Worm (Caenorhabditis elegans) whole organism, L2 larva: ENCODE results near the gene pqn-92.

ENCODE experiments used
- C34F6.9 ChIP-seq: fragments of 150-350 bp; optimal IDR thresholded peaks from 2 replicates; lab custom pipeline; 2014; ENCODE audit warnings: missing biosample characterization, missing genetic modification characterization
- F13H6.1 ChIP-seq: sonication (generic microtip); optimal IDR thresholded peaks from 2 replicates; lab custom pipeline; 2016; ENCODE audit warnings: missing genetic modification characterization, missing compliant biosample characterization
- R02D3.7 ChIP-seq: fragments of 150-350 bp; optimal IDR thresholded peaks from 2 replicates; lab custom pipeline; 2014; ENCODE audit warnings: missing biosample characterization, missing genetic modification characterization
- Y55F3AM.14 ChIP-seq: fragments of 200-800 bp; sonication (Bioruptor generic); optimal IDR thresholded peaks from 2 replicates; lab custom pipeline; 2018; ENCODE audit warnings: mild to moderate bottlenecking, missing genetic modification characterization, missing compliant biosample characterization
- ZK546.5 ChIP-seq: sonication (generic microtip); optimal IDR thresholded peaks from 2 replicates; lab custom pipeline; 2017; ENCODE audit warnings: missing biosample characterization, missing genetic modification characterization
- alr-1 ChIP-seq: fragments of 150-350 bp; optimal IDR thresholded peaks from 2 replicates; lab custom pipeline; 2014; ENCODE audit warnings: missing biosample characterization, missing genetic modification characterization
- aly-2 ChIP-seq: fragments of 150-350 bp; optimal IDR thresholded peaks from 2 replicates; lab custom pipeline; 2014; ENCODE audit warnings: missing biosample characterization, missing genetic modification characterization
- ama-1 ChIP-seq: fragments of 150-350 bp; optimal IDR thresholded peaks from 2 replicates; lab custom pipeline; 2018; ENCODE audit warnings: inconsistent platforms
- blmp-1 ChIP-seq: sonication (generic microtip); optimal IDR thresholded peaks from 2 replicates; lab custom pipeline; 2017; ENCODE audit warnings: missing genetic modification characterization, mild to moderate bottlenecking, missing compliant biosample characterization, antibody characterized with exemption, moderate library complexity; ENCODE audit not compliant: insufficient read depth
- ceh-16 ChIP-seq: fragments of 150-350 bp; optimal IDR thresholded peaks from 2 replicates; lab custom pipeline; 2014; ENCODE audit warnings: missing biosample characterization, missing genetic modification characterization
- ceh-82 ChIP-seq: fragments of 150-350 bp; optimal IDR thresholded peaks from 2 replicates; lab custom pipeline; 2014; ENCODE audit warnings: missing biosample characterization, missing genetic modification characterization
- crh-2 ChIP-seq: sonication (generic microtip); optimal IDR thresholded peaks from 2 replicates; lab custom pipeline; 2017; ENCODE audit warnings: missing biosample characterization, missing genetic modification characterization
- dmd-4 ChIP-seq: sonication (generic microtip); optimal IDR thresholded peaks from 2 replicates; lab custom pipeline; 2017; ENCODE audit warnings: missing biosample characterization, missing genetic modification characterization
- egl-27 ChIP-seq: sonication (generic microtip); optimal IDR thresholded peaks from 3 replicates; lab custom pipeline; 2017; ENCODE audit warnings: missing biosample characterization, missing genetic modification reagents, missing genetic modification characterization
- elt-1 ChIP-seq: fragments of 150-350 bp; optimal IDR thresholded peaks from 2 replicates; lab custom pipeline; 2014; ENCODE audit warnings: missing biosample characterization, missing genetic modification characterization
- elt-3 ChIP-seq: sonication (generic microtip); optimal IDR thresholded peaks from 2 replicates; lab custom pipeline; 2017; ENCODE audit warnings: missing biosample characterization, missing genetic modification characterization
- fos-1 ChIP-seq: fragments of 150-350 bp; optimal IDR thresholded peaks from 2 replicates; lab custom pipeline; 2014; ENCODE audit warnings: missing biosample characterization, missing genetic modification characterization
- gmeb-1 ChIP-seq: fragments of 150-350 bp; optimal IDR thresholded peaks from 2 replicates; lab custom pipeline; 2014; ENCODE audit warnings: missing biosample characterization, missing genetic modification characterization
- lin-11 ChIP-seq: fragments of 150-350 bp; sonication (generic microtip); optimal IDR thresholded peaks from 2 replicates; lab custom pipeline; 2014; ENCODE audit warnings: missing biosample characterization, missing genetic modification characterization, inconsistent platforms, mixed read lengths
- lin-13 ChIP-seq: fragments of 150-350 bp; optimal IDR thresholded peaks from 2 replicates; lab custom pipeline; 2014; ENCODE audit warnings: missing biosample characterization, missing genetic modification reagents, missing genetic modification characterization
- lin-39 ChIP-seq: fragments of 150-350 bp; optimal IDR thresholded peaks from 2 replicates; lab custom pipeline; 2014; ENCODE audit warnings: missing biosample characterization, missing genetic modification reagents, missing genetic modification characterization
- lsy-2 ChIP-seq, 2 experiments: fragments of 150-350 bp in 1 of 2; sonication (generic microtip) in 1 of 2; optimal IDR thresholded peaks; 2 replicates each; lab custom pipeline; 2014 to 2017; ENCODE audit warnings: missing biosample characterization in 2 of 2, missing genetic modification characterization in 2 of 2
- mab-5 ChIP-seq: fragments of 150-350 bp; optimal IDR thresholded peaks from 2 replicates; lab custom pipeline; 2014; ENCODE audit warnings: missing biosample characterization, missing genetic modification characterization
- mbf-1 ChIP-seq: sonication (generic microtip); optimal IDR thresholded peaks from 2 replicates; lab custom pipeline; 2017; ENCODE audit warnings: missing biosample characterization, missing genetic modification characterization
- mdl-1 ChIP-seq, 2 experiments: fragments of 150-350 bp in 1 of 2; sonication (generic microtip) in 1 of 2; optimal IDR thresholded peaks; 2 replicates each; lab custom pipeline; 2017; ENCODE audit warnings: missing biosample characterization in 2 of 2, missing genetic modification characterization in 2 of 2
- nhr-10 ChIP-seq: sonication (generic microtip); optimal IDR thresholded peaks from 2 replicates; lab custom pipeline; 2017; ENCODE audit warnings: missing biosample characterization, missing genetic modification characterization
- nhr-11 ChIP-seq: fragments of 150-350 bp; optimal IDR thresholded peaks from 2 replicates; lab custom pipeline; 2014; ENCODE audit warnings: missing biosample characterization, missing genetic modification characterization
- nhr-12 ChIP-seq: fragments of 150-350 bp; optimal IDR thresholded peaks from 2 replicates; lab custom pipeline; 2014; ENCODE audit warnings: missing biosample characterization, missing genetic modification characterization
- nhr-129 ChIP-seq: fragments of 150-350 bp; optimal IDR thresholded peaks from 2 replicates; lab custom pipeline; 2014; ENCODE audit warnings: missing biosample characterization, missing genetic modification characterization
- nhr-21 ChIP-seq: fragments of 150-350 bp; optimal IDR thresholded peaks from 2 replicates; lab custom pipeline; 2014; ENCODE audit warnings: missing biosample characterization, missing genetic modification characterization
- nhr-23 ChIP-seq: fragments of 150-350 bp; optimal IDR thresholded peaks from 2 replicates; lab custom pipeline; 2014; ENCODE audit warnings: missing biosample characterization, missing genetic modification reagents, missing genetic modification characterization
- nhr-237 ChIP-seq: fragments of 150-350 bp; optimal IDR thresholded peaks from 2 replicates; lab custom pipeline; 2014; ENCODE audit warnings: missing biosample characterization, missing genetic modification characterization
- nhr-25 ChIP-seq: fragments of 150-350 bp; sonication (generic microtip); optimal IDR thresholded peaks from 3 replicates; lab custom pipeline; 2014; ENCODE audit warnings: missing biosample characterization, missing genetic modification characterization
- nhr-6 ChIP-seq: fragments of 150-350 bp; optimal IDR thresholded peaks from 2 replicates; lab custom pipeline; 2014; ENCODE audit warnings: missing biosample characterization, missing genetic modification characterization
- nhr-77 ChIP-seq: fragments of 150-350 bp; optimal IDR thresholded peaks from 2 replicates; lab custom pipeline; 2014; ENCODE audit warnings: missing biosample characterization, missing genetic modification characterization
- peb-1 ChIP-seq: fragments of 150-350 bp; optimal IDR thresholded peaks from 2 replicates; lab custom pipeline; 2014; ENCODE audit warnings: missing biosample characterization, missing genetic modification characterization
- sem-4 ChIP-seq: fragments of 150-350 bp; optimal IDR thresholded peaks from 2 replicates; lab custom pipeline; 2014; ENCODE audit warnings: missing biosample characterization, missing genetic modification reagents, missing genetic modification characterization
- skn-1 ChIP-seq: sonication (generic microtip); optimal IDR thresholded peaks from 2 replicates; lab custom pipeline; 2017; ENCODE audit warnings: missing biosample characterization, missing genetic modification characterization
- sma-3 ChIP-seq: sonication (generic microtip); optimal IDR thresholded peaks from 2 replicates; lab custom pipeline; 2016; ENCODE audit warnings: missing genetic modification reagents, missing genetic modification characterization, missing compliant biosample characterization
- sma-9 ChIP-seq, 2 experiments: fragments of 150-350 bp in 1 of 2; sonication (generic microtip) in 1 of 2; optimal IDR thresholded peaks; 2 replicates each; lab custom pipeline; 2014 to 2016; ENCODE audit warnings: missing genetic modification characterization in 2 of 2, mild to moderate bottlenecking in 1 of 2, missing biosample characterization in 1 of 2, missing compliant biosample characterization in 1 of 2, missing genetic modification reagents in 1 of 2, moderate library complexity in 1 of 2
- snpc-4 ChIP-seq: fragments of 150-350 bp; optimal IDR thresholded peaks from 2 replicates; lab custom pipeline; 2014; ENCODE audit warnings: missing biosample characterization, missing genetic modification characterization
- unc-39 ChIP-seq: fragments of 150-350 bp; optimal IDR thresholded peaks from 2 replicates; lab custom pipeline; 2014; ENCODE audit warnings: missing biosample characterization, missing genetic modification characterization
- unc-55 ChIP-seq: fragments of 150-350 bp; sonication (generic microtip); optimal IDR thresholded peaks from 3 replicates; lab custom pipeline; 2014; ENCODE audit warnings: missing biosample characterization, missing genetic modification reagents, missing genetic modification characterization
- unc-62 ChIP-seq: fragments of 150-350 bp; optimal IDR thresholded peaks from 2 replicates; lab custom pipeline; 2014; ENCODE audit warnings: missing biosample characterization, missing genetic modification reagents, missing genetic modification characterization
- zag-1 ChIP-seq: fragments of 150-350 bp; optimal IDR thresholded peaks from 2 replicates; lab custom pipeline; 2014; ENCODE audit warnings: missing biosample characterization, missing genetic modification characterization
- ztf-1 ChIP-seq: fragments of 200-800 bp; sonication (Bioruptor generic); conservative IDR thresholded peaks from 2 replicates; pipeline ENCODE4 v1.3.6; 2022; ENCODE audit warnings: missing genetic modification characterization, missing compliant biosample characterization
- ztf-11 ChIP-seq: sonication (generic microtip); optimal IDR thresholded peaks from 2 replicates; lab custom pipeline; 2017; ENCODE audit warnings: missing biosample characterization, missing genetic modification characterization
- ztf-4 ChIP-seq: fragments of 150-350 bp; optimal IDR thresholded peaks from 2 replicates; lab custom pipeline; 2014; ENCODE audit warnings: missing biosample characterization, missing genetic modification characterization

The pqn-92 gene

ce11 chrIII:12351301-12351700 is 43.7 kb downstream of the pqn-92 start, which contains the start of the genes pph-4.1 and Y75B8A.31:
TSS of gene pph-4.1 (minus strand) at chrIII:12351336.
TSS of gene Y75B8A.31 (plus strand) at chrIII:12351642.
- peak; percentile 28 for TF ChIP-seq ZK546.5 (tag; lab: Kevin White, UChicago)
- TF ChIP-seq R02D3.7 (tag; lab: Kevin White, UChicago) = no peak
- peak; percentile 75 to 91 for TF ChIP-seq lsy-2 (tag; optimal IDR thresholded peaks at IDR 0.05; lab: Kevin White, UChicago)
- TF ChIP-seq F13H6.1 = peak; percentile 86
- no peak for TF ChIP-seq dmd-4 (tag; lab: Kevin White, UChicago)
- TF ChIP-seq sma-3 = peak; percentile 90
- peak; percentile 32 for TF ChIP-seq nhr-129 (tag; lab: Kevin White, UChicago)
- TF ChIP-seq ceh-82 (tag; lab: Kevin White, UChicago) = no peak
- TF ChIP-seq unc-39 (tag; lab: Kevin White, UChicago) = no peak
- no peak for TF ChIP-seq ceh-16
- peak; percentile 11 for TF ChIP-seq blmp-1 (tag; lab: Kevin White, UChicago)
- TF ChIP-seq ztf-1 (GFP tag; lab: Robert Waterston, UW) = no peak
- no peak for TF ChIP-seq Y55F3AM.14 (GFP tag; lab: Kevin White, UChicago)
- TF ChIP-seq mab-5 (tag; lab: Kevin White, UChicago) = peak; percentile 49
- peak; percentile 93 for TF ChIP-seq C34F6.9
- peak; percentile 61 for TF ChIP-seq nhr-21
- TF ChIP-seq sma-9 (GFP tag; optimal IDR thresholded peaks at IDR 0.05; lab: Kevin White, UChicago) = peak; percentile 87
- TF ChIP-seq sma-9 (tag; optimal IDR thresholded peaks at IDR 0.05; lab: Kevin White, UChicago) = no peak
- no peak for TF ChIP-seq nhr-10 (tag; lab: Kevin White, UChicago)
- TF ChIP-seq lin-13 (GFP tag; lab: Kevin White, UChicago) = peak; percentile 89
- TF ChIP-seq unc-55 (GFP tag; lab: Kevin White, UChicago) = peak; percentile 93
- TF ChIP-seq crh-2 (tag; lab: Kevin White, UChicago) = peak; percentile 78
- TF ChIP-seq elt-3 (tag; lab: Kevin White, UChicago) = no peak
- peak; percentile 71 for TF ChIP-seq lin-11 (tag; lab: Kevin White, UChicago)
- no peak for TF ChIP-seq elt-1 (tag; lab: Kevin White, UChicago)
- no peak for TF ChIP-seq nhr-237 (tag; lab: Kevin White, UChicago)
- peak; percentile 94 for TF ChIP-seq sem-4 (tag; lab: Kevin White, UChicago)
- TF ChIP-seq mbf-1 = no peak
- TF ChIP-seq nhr-11 (tag; lab: Kevin White, UChicago) = no peak
- TF ChIP-seq nhr-25 = peak; percentile 85
- TF ChIP-seq ama-1 (lab: Kevin White, UChicago) = no peak
- no peak for TF ChIP-seq unc-62 (GFP tag; lab: Kevin White, UChicago)
- TF ChIP-seq nhr-6 (tag; lab: Kevin White, UChicago) = peak; percentile 57
- no peak for TF ChIP-seq alr-1 (tag; lab: Kevin White, UChicago)
- no peak for TF ChIP-seq aly-2 (tag; lab: Kevin White, UChicago)
- no peak for TF ChIP-seq nhr-23 (tag; lab: Kevin White, UChicago)
- no peak for TF ChIP-seq zag-1
- peak; percentile 69 for TF ChIP-seq fos-1 (tag; lab: Kevin White, UChicago)
- TF ChIP-seq gmeb-1 (tag; lab: Kevin White, UChicago) = peak; percentile 86
- TF ChIP-seq nhr-77 (tag; lab: Kevin White, UChicago) = no peak
- no peak for TF ChIP-seq peb-1 (tag; lab: Kevin White, UChicago)
- no peak for TF ChIP-seq lin-39 (tag; lab: Kevin White, UChicago)
- peak; percentile 35 for TF ChIP-seq egl-27 (tag; lab: Kevin White, UChicago)
- TF ChIP-seq snpc-4 (tag; lab: Kevin White, UChicago) = peak; percentile 65
- TF ChIP-seq nhr-12 (tag; lab: Kevin White, UChicago) = no peak
- TF ChIP-seq mdl-1 (tag; optimal IDR thresholded peaks at IDR 0.05; lab: Kevin White, UChicago) = peak in 1 of 2 experiments; percentile 5
- peak; percentile 26 for TF ChIP-seq ztf-4 (tag; lab: Kevin White, UChicago)
- TF ChIP-seq skn-1 (tag; lab: Kevin White, UChicago) = peak; percentile 30
- TF ChIP-seq ztf-11 (tag; lab: Kevin White, UChicago) = no peak
